Fruit fly (Drosophila melanogaster): ENCODE data around the gene Spn77Bc.

DNA sequence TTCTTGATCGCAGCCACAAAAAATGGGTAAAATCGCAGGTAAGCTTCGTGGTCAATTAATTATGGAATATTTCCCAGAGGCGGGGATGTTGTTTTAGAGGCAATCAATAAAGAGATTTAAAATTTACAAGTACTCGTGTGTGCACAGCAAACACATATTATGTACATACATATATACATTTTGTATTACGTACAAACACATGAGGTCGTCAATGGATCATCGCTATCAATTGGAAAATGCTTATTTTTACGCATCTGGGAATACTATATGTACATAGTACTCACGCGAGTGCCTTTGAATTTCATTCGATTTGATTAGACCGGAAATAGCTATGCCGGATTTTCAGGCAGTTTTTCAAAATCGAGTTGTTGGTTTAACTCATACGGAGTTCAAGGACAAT lies 24.7 kb upstream of the Spn77Bc start:
- TF ChIP-seq Eip75B (GFP tag; optimal IDR thresholded peaks at IDR 0.05): no peak
- TF ChIP-seq Eip78C (GFP tag): no peak
- no peak for TF ChIP-seq Gug (GFP tag; IDR thresholded peaks at IDR 0.05)
- no peak for TF ChIP-seq eg (GFP tag; IDR thresholded peaks at IDR 0.05)
- TF ChIP-seq achi (GFP tag; optimal IDR thresholded peaks at IDR 0.05): no peak
- no peak for TF ChIP-seq fd59A (GFP tag; optimal IDR thresholded peaks at IDR 0.05)
- TF ChIP-seq topi (GFP tag; optimal IDR thresholded peaks at IDR 0.05): no peak
